Worm (Caenorhabditis elegans) whole organism, young adult: ENCODE data around the gene clec-37.

Experiments
- attf-5 ChIP-seq: fragments of 200-800 bp; sonication (Bioruptor generic); optimal IDR thresholded peaks from 2 replicates; lab custom pipeline; 2018; ENCODE audit warnings: mild to moderate bottlenecking, missing genetic modification characterization, missing compliant biosample characterization
- hsf-1 ChIP-seq: fragments of 200-800 bp; sonication (Bioruptor generic); IDR thresholded peaks from 2 replicates; pipeline ENCODE4 v1.3.6; 2022; ENCODE audit warnings: missing genetic modification reagents, missing genetic modification characterization, missing compliant biosample characterization
- lsy-27 ChIP-seq: sonication (generic microtip); optimal IDR thresholded peaks from 2 replicates; lab custom pipeline; 2017; ENCODE audit warnings: missing genetic modification characterization, mild to moderate bottlenecking, missing compliant biosample characterization, antibody characterized with exemption, missing genotype, borderline replicate concordance; ENCODE audit not compliant: insufficient read depth

DNA sequence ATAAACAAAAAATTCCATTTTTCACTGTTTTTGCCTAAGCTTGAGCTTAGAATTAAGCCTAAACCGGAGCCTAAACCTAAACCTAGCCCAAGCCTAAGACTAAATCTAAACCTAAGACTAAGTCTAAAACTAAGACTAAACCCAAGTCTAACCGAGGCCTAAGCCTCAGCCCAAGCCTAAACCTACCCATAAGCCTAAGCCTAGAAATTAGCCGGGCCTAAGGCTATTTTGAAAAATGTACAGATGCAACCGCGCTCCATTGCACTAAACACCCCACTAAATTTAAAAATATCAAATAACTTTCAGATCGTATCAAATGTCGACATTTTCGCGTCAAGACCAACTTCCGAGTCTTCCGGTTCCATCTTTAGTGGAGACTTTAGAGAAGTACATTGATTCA, 36.6 kb downstream of the clec-37 start, which contains the start of gene T20B3.1:
- TF ChIP-seq hsf-1 (GFP tag; lab: Robert Waterston, UW) (no peak), attf-5 (GFP tag; lab: Kevin White, UChicago) (no peak), lsy-27 (tag; lab: Kevin White, UChicago) (no peak)
